Worm (Caenorhabditis elegans): Measurements from ENCODE around the gene Y59H11AM.1.

Gene Y59H11AM.1

DNA sequence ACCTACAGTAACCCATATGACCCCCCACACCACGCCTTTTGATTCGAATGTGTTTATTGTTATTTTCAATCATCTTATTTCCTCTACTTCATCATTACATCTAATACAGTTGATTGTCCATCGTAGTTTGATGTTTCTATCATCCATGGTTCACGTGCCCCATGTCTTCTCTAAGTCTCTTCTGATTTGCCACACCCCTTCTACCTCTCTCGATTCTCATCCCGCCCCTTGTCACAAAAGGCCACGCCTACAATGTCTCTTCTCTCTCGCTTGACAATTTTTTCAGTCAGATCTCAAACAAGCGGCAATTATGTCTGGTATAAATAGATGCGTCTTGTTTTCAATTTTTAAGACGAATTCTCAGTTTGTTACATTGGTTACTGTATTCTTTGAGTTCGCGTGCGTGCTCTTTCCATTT is 36.2 kb upstream of the Y59H11AM.1 start (continued):
- TF ChIP-seq lin-29 (GFP tag; IDR thresholded peaks at IDR 0.05) (no peak), php-3 (GFP tag; IDR thresholded peaks at IDR 0.05) (0 out of 2 replicates have a peak, but pooled peaks have one; percentile 12), unc-39 (tag; optimal IDR thresholded peaks at IDR 0.05) (no peak), fos-1 (tag; optimal IDR thresholded peaks at IDR 0.05) (no peak), daf-16 (GFP tag; optimal IDR thresholded peaks at IDR 0.05) (peak in 1 of 2 experiments; percentile 28), daf-16 (tag; optimal IDR thresholded peaks at IDR 0.05) (peak; percentile 83), nhr-11 (tag; optimal IDR thresholded peaks at IDR 0.05) (no peak), mxl-2 (GFP tag; conservative IDR thresholded peaks at IDR 0.05) (peak; percentile 80), hif-1 (tag; optimal IDR thresholded peaks at IDR 0.05) (peak in 1 of 2 experiments; percentile 54), nhr-10 (tag; optimal IDR thresholded peaks at IDR 0.05) (no peak), sdz-12 (GFP tag; optimal IDR thresholded peaks at IDR 0.05) (no peak), T26A8.4 (GFP tag; IDR thresholded peaks at IDR 0.05) (peak; percentile 19; the same call in 1 of the 2 replicates), Y48G9A.11 (GFP tag; IDR thresholded peaks at IDR 0.05) (no peak), aha-1 (tag) (no peak), dmd-8 (GFP tag; IDR thresholded peaks at IDR 0.05) (no peak), F44E2.7 (GFP tag; IDR thresholded peaks at IDR 0.05) (no peak), F49E8.2 (tag; optimal IDR thresholded peaks at IDR 0.05; ENCODE audit: borderline replicate concordance) (no peak), hmg-1.1 (GFP tag; IDR thresholded peaks at IDR 0.05) (peak; percentile 42), T20F7.1 (GFP tag; optimal IDR thresholded peaks at IDR 0.05) (no peak), nhr-48 (tag; optimal IDR thresholded peaks at IDR 0.05) (peak; percentile 88), saeg-2 (GFP tag; IDR thresholded peaks at IDR 0.05) (no peak), ZK337.2 (GFP tag; IDR thresholded peaks at IDR 0.05) (no peak), hlh-11 (tag; optimal IDR thresholded peaks at IDR 0.05) (peak; percentile 91), ceh-82 (tag; optimal IDR thresholded peaks at IDR 0.05) (no peak), F37D6.2 (tag; optimal IDR thresholded peaks at IDR 0.05) (no peak), skn-1 (tag; optimal IDR thresholded peaks at IDR 0.05) (no peak), nhr-102 (tag; optimal IDR thresholded peaks at IDR 0.05) (no peak), mdl-1 (tag; optimal IDR thresholded peaks at IDR 0.05) (peak; percentile 78 to 88), unc-130 (GFP tag; optimal IDR thresholded peaks at IDR 0.05) (no peak), F10B5.3 (tag; optimal IDR thresholded peaks at IDR 0.05) (no peak), nhr-41 (GFP tag; IDR thresholded peaks at IDR 0.05) (no peak), daf-8 (GFP tag; IDR thresholded peaks at IDR 0.05) (no peak), spr-1 (tag; optimal IDR thresholded peaks at IDR 0.05) (no peak), daf-19 (GFP tag; conservative IDR thresholded peaks at IDR 0.05) (no peak), dmd-6 (GFP tag; IDR thresholded peaks at IDR 0.05) (peak; percentile 91), lin-38 (GFP tag; IDR thresholded peaks at IDR 0.05) (no peak), madf-5 (GFP tag; IDR thresholded peaks at IDR 0.05) (no peak), pqm-1 (tag; optimal IDR thresholded peaks at IDR 0.05) (peak; percentile 35), dve-1 (tag; optimal IDR thresholded peaks at IDR 0.05; ENCODE audit: insufficient read depth) (peak; percentile 87), mes-2 (tag; optimal IDR thresholded peaks at IDR 0.05; ENCODE audit: poor library complexity, severe bottlenecking) (peak; percentile 2), ceh-32 (tag; optimal IDR thresholded peaks at IDR 0.05; ENCODE audit: poor library complexity) (no peak), aly-2 (tag; optimal IDR thresholded peaks at IDR 0.05) (no peak), ctbp-1 (GFP tag; IDR thresholded peaks at IDR 0.05) (no peak), tag-97 (GFP tag; IDR thresholded peaks at IDR 0.05) (no peak), nhr-42 (GFP tag; IDR thresholded peaks at IDR 0.05) (no peak), ZK546.5 (tag; optimal IDR thresholded peaks at IDR 0.05) (no peak), spr-3 (GFP tag; optimal IDR thresholded peaks at IDR 0.05) (no peak), lin-15B (tag; optimal IDR thresholded peaks at IDR 0.05) (no peak), ceh-28 (tag; optimal IDR thresholded peaks at IDR 0.05) (no peak), rbr-2 (tag; optimal IDR thresholded peaks at IDR 0.05) (no peak), lin-1 (GFP tag; IDR thresholded peaks at IDR 0.05) (peak; percentile 29; the same call in 1 of the 2 replicates), ces-1 (GFP tag; optimal IDR thresholded peaks at IDR 0.05) (no peak)

Measured in whole organism, L4 larva.